Fruit fly (Drosophila melanogaster) whole organism, embryonic: Measurements from ENCODE around the gene CG11309.

Source experiments
- Abd-B ChIP-seq: fragments of 200-800 bp; sonication (Bioruptor generic); optimal IDR thresholded peaks from 2 replicates; lab custom pipeline; 2018; ENCODE audit warnings: missing biosample characterization, mild to moderate bottlenecking, missing genetic modification characterization, moderate library complexity
- Antp ChIP-seq: fragments of 200-800 bp; sonication (Bioruptor generic); optimal IDR thresholded peaks from 3 replicates; lab custom pipeline; 2016; ENCODE audit warnings: missing biosample characterization, missing genetic modification characterization
- BEAF-32 ChIP-seq: fragments of 200-800 bp; sonication (Bioruptor generic); optimal IDR thresholded peaks from 3 replicates; lab custom pipeline; 2017; ENCODE audit warnings: missing biosample characterization, missing genetic modification characterization, mild to moderate bottlenecking, moderate library complexity, missing genetic modification reagents
- CG11696 ChIP-seq: fragments of 200-800 bp; sonication (Bioruptor generic); IDR thresholded peaks from 2 replicates; pipeline ENCODE4 v1.3.6; 2022; ENCODE audit warnings: missing biosample characterization, missing genetic modification characterization
- CG12391 ChIP-seq: fragments of 200-800 bp; sonication (Bioruptor generic); optimal IDR thresholded peaks from 3 replicates; lab custom pipeline; 2018; ENCODE audit warnings: missing biosample characterization, mild to moderate bottlenecking, missing genetic modification characterization, moderate library complexity
- CG14441 ChIP-seq: fragments of 200-800 bp; sonication (Bioruptor generic); IDR thresholded peaks from 2 replicates; pipeline ENCODE4 v1.3.6; 2022; ENCODE audit warnings: missing biosample characterization, missing genetic modification characterization
- CG15011 ChIP-seq: fragments of 200-800 bp; sonication (Bioruptor generic); optimal IDR thresholded peaks from 3 replicates; lab custom pipeline; 2018; ENCODE audit warnings: missing biosample characterization, mild to moderate bottlenecking, missing genetic modification characterization
- CG15479 ChIP-seq: fragments of 200-800 bp; sonication (Bioruptor generic); optimal IDR thresholded peaks from 3 replicates; lab custom pipeline; 2019; ENCODE audit warnings: missing biosample characterization, mild to moderate bottlenecking, missing genetic modification characterization, moderate library complexity
- CG15696 ChIP-seq: fragments of 200-800 bp; sonication (Bioruptor generic); optimal IDR thresholded peaks from 2 replicates; lab custom pipeline; 2019; ENCODE audit warnings: missing biosample characterization, mild to moderate bottlenecking, missing genetic modification characterization, moderate library complexity
- CG16813 ChIP-seq: fragments of 200-800 bp; sonication (Bioruptor generic); IDR thresholded peaks from 3 replicates; pipeline ENCODE4 v1.3.6; 2022; ENCODE audit warnings: missing biosample characterization, missing genetic modification characterization; ENCODE audit not compliant: partially characterized antibody
- CG1832 ChIP-seq: fragments of 200-800 bp; sonication (Bioruptor generic); optimal IDR thresholded peaks from 2 replicates; lab custom pipeline; 2017; ENCODE audit warnings: missing biosample characterization, mild to moderate bottlenecking, missing genetic modification characterization, inconsistent platforms
- CG2712 ChIP-seq: fragments of 200-800 bp; optimal IDR thresholded peaks from 3 replicates; lab custom pipeline; 2019; ENCODE audit warnings: missing biosample characterization, mild to moderate bottlenecking, missing genetic modification characterization, moderate library complexity
- CG2875 ChIP-seq: fragments of 200-800 bp; sonication (Bioruptor generic); optimal IDR thresholded peaks from 2 replicates; lab custom pipeline; 2017; ENCODE audit warnings: missing biosample characterization, mild to moderate bottlenecking, missing genetic modification characterization, missing genetic modification reagents
- CG30431 ChIP-seq: fragments of 200-800 bp; sonication (Bioruptor generic); optimal IDR thresholded peaks from 2 replicates; lab custom pipeline; 2017; ENCODE audit warnings: missing biosample characterization, missing genetic modification characterization
- CG3847 ChIP-seq: fragments of 200-800 bp; sonication (Bioruptor generic); IDR thresholded peaks from 2 replicates; pipeline ENCODE4 v1.3.6; 2022; ENCODE audit warnings: missing biosample characterization, missing genetic modification characterization
- CG4617 ChIP-seq: fragments of 200-800 bp; sonication (Bioruptor generic); optimal IDR thresholded peaks from 3 replicates; lab custom pipeline; 2016; ENCODE audit warnings: missing biosample characterization, missing genetic modification characterization, borderline replicate concordance
- CG5180 ChIP-seq: fragments of 200-800 bp; sonication (Bioruptor generic); optimal IDR thresholded peaks from 3 replicates; lab custom pipeline; 2017; ENCODE audit warnings: missing biosample characterization, missing genetic modification characterization, mild to moderate bottlenecking, moderate library complexity, missing genetic modification reagents
- CG6765 ChIP-seq: fragments of 200-800 bp; sonication (Bioruptor generic); optimal IDR thresholded peaks from 3 replicates; lab custom pipeline; 2017; ENCODE audit warnings: missing biosample characterization, mild to moderate bottlenecking, missing genetic modification characterization
- CG6791 ChIP-seq: fragments of 200-800 bp; sonication (Bioruptor generic); IDR thresholded peaks from 3 replicates; pipeline ENCODE4 v1.3.6; 2022; ENCODE audit warnings: missing biosample characterization, missing genetic modification characterization; ENCODE audit not compliant: partially characterized antibody
- CG7271 ChIP-seq: fragments of 200-800 bp; sonication (Bioruptor generic); optimal IDR thresholded peaks from 2 replicates; lab custom pipeline; 2018; ENCODE audit warnings: missing biosample characterization, mild to moderate bottlenecking, missing genetic modification characterization, moderate library complexity
- CG7987 ChIP-seq: fragments of 200-800 bp; sonication (Bioruptor generic); optimal IDR thresholded peaks from 2 replicates; lab custom pipeline; 2018; ENCODE audit warnings: missing biosample characterization, mild to moderate bottlenecking, missing genetic modification characterization, moderate library complexity
- CG8089 ChIP-seq: fragments of 200-800 bp; sonication (Bioruptor generic); optimal IDR thresholded peaks from 3 replicates; lab custom pipeline; 2016; ENCODE audit warnings: missing biosample characterization, missing genetic modification characterization
- CG8765 ChIP-seq: fragments of 200-800 bp; sonication (Bioruptor generic); IDR thresholded peaks from 2 replicates; pipeline ENCODE4 v1.3.6; 2022; ENCODE audit warnings: missing biosample characterization, missing genetic modification characterization
- CG9797 ChIP-seq: fragments of 200-800 bp; sonication (Bioruptor generic); optimal IDR thresholded peaks from 3 replicates; lab custom pipeline; 2018; ENCODE audit warnings: missing biosample characterization, mild to moderate bottlenecking, missing genetic modification characterization
- CoRest ChIP-seq: fragments of 200-800 bp; sonication (Bioruptor generic); optimal IDR thresholded peaks from 3 replicates; lab custom pipeline; 2018; ENCODE audit warnings: missing biosample characterization, mild to moderate bottlenecking, missing genetic modification characterization, moderate library complexity
- D ChIP-seq, 2 experiments: fragments of 200-800 bp in 1 of 2; fragments of >200 bp in 1 of 2; sonication (Bioruptor generic) in 1 of 2; optimal IDR thresholded peaks; 2 replicates in 1 of 2; 3 replicates in 1 of 2; lab custom pipeline; 2017; ENCODE audit warnings: mild to moderate bottlenecking in 1 of 2, missing biosample characterization in 1 of 2, missing genetic modification characterization in 1 of 2, missing genetic modification reagents in 1 of 2
- D19A ChIP-seq: fragments of 200-800 bp; optimal IDR thresholded peaks from 3 replicates; lab custom pipeline; 2019; ENCODE audit warnings: missing biosample characterization, mild to moderate bottlenecking, missing genetic modification characterization, moderate library complexity
- E2f1 ChIP-seq: fragments of 200-800 bp; sonication (Bioruptor generic); IDR thresholded peaks from 2 replicates; pipeline ENCODE4 v1.3.6; 2022; ENCODE audit warnings: missing biosample characterization, missing genetic modification characterization
- Opbp ChIP-seq: fragments of 200-800 bp; sonication (Bioruptor generic); IDR thresholded peaks from 3 replicates; pipeline ENCODE4 v1.3.6; 2022; ENCODE audit warnings: missing biosample characterization, missing genetic modification characterization; ENCODE audit not compliant: partially characterized antibody
- TFAM ChIP-seq: fragments of 200-800 bp; sonication (Bioruptor generic); optimal IDR thresholded peaks from 2 replicates; lab custom pipeline; 2017; ENCODE audit warnings: missing biosample characterization, missing genetic modification characterization, inconsistent platforms
- Trl ChIP-seq, 3 experiments: fragments of >200 bp in 2 of 3; fragments of 200-800 bp in 1 of 3; sonication (Bioruptor generic) in 1 of 3; optimal IDR thresholded peaks; 2 replicates in 1 of 3; 3 replicates in 2 of 3; lab custom pipeline; 2016 to 2017; ENCODE audit warnings: missing biosample characterization in 1 of 3, missing genetic modification characterization in 1 of 3
- cad ChIP-seq: fragments of >200 bp; optimal IDR thresholded peaks from 2 replicates; lab custom pipeline; 2017; ENCODE audit warnings: missing biosample characterization, missing genetic modification characterization
- chm ChIP-seq: fragments of 200-800 bp; sonication (Bioruptor generic); IDR thresholded peaks from 2 replicates; pipeline ENCODE4 v1.3.6; 2022; ENCODE audit warnings: missing biosample characterization, missing genetic modification characterization
- disco-r ChIP-seq: fragments of 200-800 bp; sonication (Bioruptor generic); optimal IDR thresholded peaks from 2 replicates; lab custom pipeline; 2016; ENCODE audit warnings: missing biosample characterization, missing genetic modification characterization
- eve ChIP-seq, 2 experiments: fragments of >200 bp; optimal IDR thresholded peaks; 2 replicates each; lab custom pipeline; 2017; ENCODE audit warnings: missing biosample characterization in 2 of 2, missing genetic modification characterization in 2 of 2
- hbn ChIP-seq: fragments of 200-800 bp; sonication (Bioruptor generic); IDR thresholded peaks from 2 replicates; pipeline ENCODE4 v1.3.6; 2022; ENCODE audit warnings: missing biosample characterization, missing genetic modification characterization; ENCODE audit not compliant: partially characterized antibody
- hkb ChIP-seq, 2 experiments: fragments of 200-800 bp in 1 of 2; fragments of >200 bp in 1 of 2; sonication (Bioruptor generic) in 1 of 2; IDR thresholded peaks in 1 of 2; optimal IDR thresholded peaks in 1 of 2; 2 replicates each; pipeline versions ENCODE4 v1.3.6 to Lab custom; 2017 to 2022; ENCODE audit warnings: missing biosample characterization in 1 of 2, missing genetic modification characterization in 1 of 2
- hth ChIP-seq: fragments of >200 bp; optimal IDR thresholded peaks from 2 replicates; lab custom pipeline; 2017; ENCODE audit warnings: inconsistent platforms
- kay ChIP-seq: fragments of 200-800 bp; sonication (Bioruptor generic); optimal IDR thresholded peaks from 2 replicates; lab custom pipeline; 2016; ENCODE audit warnings: missing biosample characterization, missing genetic modification characterization
- ken ChIP-seq: fragments of 200-800 bp; sonication (Bioruptor generic); IDR thresholded peaks from 3 replicates; pipeline ENCODE4 v1.3.6; 2022; ENCODE audit warnings: missing biosample characterization, missing genetic modification characterization
- kni ChIP-seq: fragments of 200-800 bp; sonication (Bioruptor generic); optimal IDR thresholded peaks from 3 replicates; lab custom pipeline; 2017; ENCODE audit warnings: mild to moderate bottlenecking, missing biosample characterization, missing genetic modification reagents, missing genetic modification characterization
- lilli ChIP-seq: fragments of 200-800 bp; sonication (Bioruptor generic); optimal IDR thresholded peaks from 3 replicates; lab custom pipeline; 2016; ENCODE audit warnings: missing biosample characterization, missing genetic modification characterization
- luna ChIP-seq: fragments of 200-800 bp; sonication (Bioruptor generic); optimal IDR thresholded peaks from 2 replicates; lab custom pipeline; 2016; ENCODE audit warnings: missing biosample characterization, missing genetic modification characterization
- nau ChIP-seq: fragments of 200-800 bp; sonication (Bioruptor generic); optimal IDR thresholded peaks from 3 replicates; lab custom pipeline; 2017; ENCODE audit warnings: missing biosample characterization, mild to moderate bottlenecking, missing genetic modification characterization, missing genetic modification reagents
- nmo ChIP-seq: fragments of 200-800 bp; sonication (Bioruptor generic); optimal IDR thresholded peaks from 2 replicates; lab custom pipeline; 2018; ENCODE audit warnings: missing biosample characterization, mild to moderate bottlenecking, missing genetic modification characterization, moderate library complexity
- stwl ChIP-seq: fragments of 200-800 bp; sonication (Bioruptor generic); optimal IDR thresholded peaks from 3 replicates; lab custom pipeline; 2018; ENCODE audit warnings: missing biosample characterization, mild to moderate bottlenecking, missing genetic modification characterization, moderate library complexity
- unc-4 ChIP-seq: fragments of 200-800 bp; sonication (Bioruptor generic); IDR thresholded peaks from 2 replicates; pipeline ENCODE4 v1.3.6; 2022; ENCODE audit warnings: missing biosample characterization, missing genetic modification characterization; ENCODE audit not compliant: partially characterized antibody

The CG11309 gene

dm6 chr3L:21347197-21347831, 42.9 kb upstream of the CG11309 start (continued):
- TF ChIP-seq nau (GFP tag; lab: Kevin White, UChicago) (peak; percentile 15), CG14441 (no peak), CG2875 (GFP tag; lab: Kevin White, UChicago) (peak; percentile 2), CG4617 (GFP tag; lab: Kevin White, UChicago) (no peak), CG30431 (peak; percentile 53), CG7271 (no peak), CG15479 (GFP tag; lab: Kevin White, UChicago) (no peak), hth (lab: Kevin White, UChicago) (no peak), eve (GFP tag; optimal IDR thresholded peaks at IDR 0.05; lab: Kevin White, UChicago) (no peak), Trl (optimal IDR thresholded peaks at IDR 0.05; lab: Kevin White, UChicago) (peak in 1 of 2 experiments; percentile 26), Trl (GFP tag; optimal IDR thresholded peaks at IDR 0.05; lab: Kevin White, UChicago) (peak; percentile 24), chm (0 out of 2 replicates have a peak, but pooled peaks have one; percentile 33), Antp (GFP tag; lab: Kevin White, UChicago) (peak; percentile 60), CoRest (tag; lab: Kevin White, UChicago) (peak; percentile 11), CG5180 (no peak), CG9797 (GFP tag; lab: Kevin White, UChicago) (no peak), kni (GFP tag; lab: Kevin White, UChicago) (no peak), Abd-B (peak; percentile 4), hbn (GFP tag; lab: Robert Waterston, UW) (no peak), E2f1 (GFP tag; lab: Robert Waterston, UW) (peak; percentile 46), CG8089 (peak; percentile 42), luna (GFP tag; lab: Kevin White, UChicago) (no peak), lilli (GFP tag; lab: Kevin White, UChicago) (peak; percentile 42), TFAM (GFP tag; lab: Kevin White, UChicago) (no peak), CG15011 (GFP tag; lab: Kevin White, UChicago) (no peak), ken (GFP tag; lab: Robert Waterston, UW) (0 out of 3 replicates have a peak, but pooled peaks have one; percentile 38), CG8765 (GFP tag; lab: Robert Waterston, UW) (no peak), CG1832 (GFP tag; lab: Kevin White, UChicago) (no peak), D19A (tag; lab: Kevin White, UChicago) (peak; percentile 81), CG16813 (GFP tag; lab: Robert Waterston, UW) (no peak), D (optimal IDR thresholded peaks at IDR 0.05; lab: Kevin White, UChicago) (no peak), D (GFP tag; optimal IDR thresholded peaks at IDR 0.05; lab: Kevin White, UChicago) (peak; percentile 34), CG6791 (GFP tag; lab: Robert Waterston, UW) (no peak), unc-4 (no peak), CG15696 (tag; lab: Kevin White, UChicago) (no peak), BEAF-32 (no peak), Opbp (GFP tag; lab: Robert Waterston, UW) (no peak), disco-r (GFP tag; lab: Kevin White, UChicago) (no peak), stwl (tag; lab: Kevin White, UChicago) (no peak), CG11696 (peak; percentile 92), hkb (optimal IDR thresholded peaks at IDR 0.05; lab: Kevin White, UChicago) (no peak), hkb (GFP tag; IDR thresholded peaks at IDR 0.05; lab: Robert Waterston, UW) (peak; percentile 44; the same call in 1 of the 2 replicates), CG6765 (GFP tag; lab: Kevin White, UChicago) (no peak), CG12391 (tag; lab: Kevin White, UChicago) (peak; percentile 46), CG7987 (GFP tag; lab: Kevin White, UChicago) (no peak), CG3847 (GFP tag; lab: Robert Waterston, UW) (no peak; the same call in 1 of the 2 replicates), CG2712 (peak; percentile 34), kay (GFP tag; lab: Kevin White, UChicago) (no peak), nmo (GFP tag; lab: Kevin White, UChicago) (peak; percentile 50), cad (GFP tag; lab: Kevin White, UChicago) (no peak)
